Fruit fly (Drosophila melanogaster): ENCODE measurements around the gene lace.

DNA sequence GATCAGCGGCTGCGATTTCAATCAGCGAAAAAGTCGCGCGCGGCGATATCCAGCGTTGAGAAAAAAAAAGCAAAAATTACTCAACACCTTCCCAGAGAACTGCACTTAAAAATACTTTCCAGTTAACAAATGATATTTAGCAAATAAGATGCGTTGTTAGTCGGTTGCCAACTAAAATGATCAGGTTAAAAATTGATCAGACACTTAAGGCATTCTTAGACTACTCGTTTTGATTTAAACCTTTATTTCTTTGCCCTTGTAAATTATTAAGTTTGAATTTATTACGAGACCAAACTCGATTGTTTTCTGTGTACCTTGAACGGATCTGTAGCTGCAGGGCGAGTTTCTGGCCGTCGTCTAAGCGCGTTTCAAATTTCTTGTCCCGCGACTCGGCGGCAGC is 33.0 kb upstream of the lace start:
- no peak for TF ChIP-seq insv (optimal IDR thresholded peaks at IDR 0.05)
- TF ChIP-seq h (optimal IDR thresholded peaks at IDR 0.05) = no peak
- no peak for TF ChIP-seq psq (optimal IDR thresholded peaks at IDR 0.05)
